Worm (Caenorhabditis elegans): ENCODE data around the gene Y43F8B.11.

DNA sequence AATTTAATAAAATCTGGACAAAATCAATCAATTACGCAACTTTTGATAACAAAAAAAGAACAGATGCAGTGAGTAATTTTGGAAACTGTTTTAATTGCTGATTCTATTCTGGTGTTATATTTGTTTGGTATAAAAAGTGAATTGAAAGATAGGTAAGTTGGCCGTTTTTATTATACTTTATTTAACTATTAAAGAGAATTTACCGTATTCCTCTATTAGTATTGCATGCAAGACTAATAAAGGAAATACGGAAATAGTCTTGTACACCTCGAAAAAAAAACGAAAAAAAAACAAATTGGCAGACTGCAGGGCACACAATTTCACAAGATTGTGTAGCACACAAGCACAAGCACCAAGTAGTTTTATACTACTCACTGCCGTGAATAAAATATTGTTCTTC, 7.9 kb upstream of the Y43F8B.11 start, which contains the start of gene Y43F8B.25:
- TF ChIP-seq ztf-23 (GFP tag; IDR thresholded peaks at IDR 0.05) (no peak), cog-1 (tag; optimal IDR thresholded peaks at IDR 0.05) (no peak), ztf-29 (GFP tag; IDR thresholded peaks at IDR 0.05) (no peak), T22C8.4 (GFP tag; IDR thresholded peaks at IDR 0.05) (no peak), klf-2 (GFP tag; conservative IDR thresholded peaks at IDR 0.05) (no peak), flt-1 (GFP tag; IDR thresholded peaks at IDR 0.05) (no peak)

Measured in whole organism, midembryonic.